Fruit fly (Drosophila melanogaster) whole organism, embryonic: ENCODE measurements around the gene dlg1.
A peak's percentile ranks its signal among the peaks of the same experiment; 100 is the strongest.

Experiments
- CG10267 ChIP-seq: fragments of 200-800 bp; sonication (Bioruptor generic); optimal IDR thresholded peaks from 2 replicates; lab custom pipeline; 2018; ENCODE audit warnings: missing biosample characterization, mild to moderate bottlenecking, missing genetic modification characterization, moderate library complexity
- CG10543 ChIP-seq: fragments of 200-800 bp; sonication (Bioruptor generic); optimal IDR thresholded peaks from 3 replicates; lab custom pipeline; 2017; ENCODE audit warnings: missing biosample characterization, mild to moderate bottlenecking, missing genetic modification characterization, moderate library complexity
- CG12219 ChIP-seq: fragments of 200-800 bp; sonication (Bioruptor generic); optimal IDR thresholded peaks from 3 replicates; lab custom pipeline; 2018; ENCODE audit warnings: missing biosample characterization, mild to moderate bottlenecking, missing genetic modification characterization
- CG12769 ChIP-seq: fragments of 200-800 bp; sonication (Bioruptor generic); optimal IDR thresholded peaks from 2 replicates; lab custom pipeline; 2019; ENCODE audit warnings: missing biosample characterization, mild to moderate bottlenecking, missing genetic modification characterization, moderate library complexity
- CG13287 ChIP-seq: fragments of 200-800 bp; sonication (Bioruptor generic); IDR thresholded peaks from 2 replicates; pipeline ENCODE4 v1.3.6; 2022; ENCODE audit warnings: missing biosample characterization, missing genetic modification characterization; ENCODE audit not compliant: partially characterized antibody
- CG13894 ChIP-seq: fragments of 200-800 bp; sonication (Bioruptor generic); optimal IDR thresholded peaks from 3 replicates; lab custom pipeline; 2018; ENCODE audit warnings: missing biosample characterization, mild to moderate bottlenecking, missing genetic modification characterization, moderate library complexity
- CG16815 ChIP-seq: fragments of 200-800 bp; sonication (Bioruptor generic); optimal IDR thresholded peaks from 3 replicates; lab custom pipeline; 2017; ENCODE audit warnings: missing biosample characterization, mild to moderate bottlenecking, missing genetic modification characterization
- CG6175 ChIP-seq: fragments of 200-800 bp; sonication (Bioruptor generic); IDR thresholded peaks from 3 replicates; pipeline ENCODE4 v1.3.6; 2022; ENCODE audit warnings: missing biosample characterization, missing genetic modification characterization
- CG7357 ChIP-seq: fragments of 200-800 bp; sonication (Bioruptor generic); IDR thresholded peaks from 3 replicates; pipeline ENCODE4 v1.3.6; 2022; ENCODE audit warnings: missing biosample characterization, missing genetic modification characterization
- CG8924 ChIP-seq: fragments of 200-800 bp; optimal IDR thresholded peaks from 3 replicates; lab custom pipeline; 2019; ENCODE audit warnings: missing biosample characterization, mild to moderate bottlenecking, missing genetic modification characterization, moderate library complexity
- CG8944 ChIP-seq: fragments of 200-800 bp; sonication (Bioruptor generic); optimal IDR thresholded peaks from 3 replicates; lab custom pipeline; 2016; ENCODE audit warnings: missing biosample characterization, missing genetic modification characterization
- CG9817 ChIP-seq: fragments of 200-800 bp; sonication (Bioruptor generic); optimal IDR thresholded peaks from 2 replicates; lab custom pipeline; 2018; ENCODE audit warnings: missing biosample characterization, mild to moderate bottlenecking, missing genetic modification characterization, moderate library complexity
- Dbx ChIP-seq: fragments of 200-800 bp; sonication (Bioruptor generic); IDR thresholded peaks from 3 replicates; pipeline ENCODE4 v1.3.6; 2022; ENCODE audit warnings: missing biosample characterization, missing genetic modification characterization
- H15 ChIP-seq: fragments of 200-800 bp; sonication (Bioruptor generic); IDR thresholded peaks from 3 replicates; pipeline ENCODE4 v1.3.6; 2022; ENCODE audit warnings: missing biosample characterization, missing genetic modification characterization
- Hmr ChIP-seq: fragments of 200-800 bp; sonication (Bioruptor generic); optimal IDR thresholded peaks from 3 replicates; lab custom pipeline; 2017; ENCODE audit warnings: mild to moderate bottlenecking, missing biosample characterization, missing genetic modification reagents, missing genetic modification characterization
- Med ChIP-seq: fragments of 200-800 bp; sonication (Bioruptor generic); peaks from one replicate; lab custom pipeline; 2016; ENCODE audit warnings: missing biosample characterization, missing genetic modification characterization, mild to moderate bottlenecking, inconsistent platforms, moderate library complexity
- Myb ChIP-seq: fragments of 200-800 bp; sonication (Bioruptor generic); optimal IDR thresholded peaks from 2 replicates; lab custom pipeline; 2016; ENCODE audit warnings: missing biosample characterization, missing genetic modification characterization
- Oli ChIP-seq: fragments of 200-800 bp; sonication (Bioruptor generic); optimal IDR thresholded peaks from 2 replicates; lab custom pipeline; 2018; ENCODE audit warnings: missing biosample characterization, mild to moderate bottlenecking, missing genetic modification characterization, moderate library complexity
- Pdp1 ChIP-seq, 2 experiments: fragments of 200-800 bp; sonication (Bioruptor generic); optimal IDR thresholded peaks; 3 replicates each; lab custom pipeline; 2016; ENCODE audit warnings: missing biosample characterization in 2 of 2, missing genetic modification characterization in 2 of 2, mild to moderate bottlenecking in 1 of 2, moderate library complexity in 1 of 2
- Sox100B ChIP-seq: fragments of 200-800 bp; sonication (Bioruptor generic); optimal IDR thresholded peaks from 3 replicates; lab custom pipeline; 2018; ENCODE audit warnings: missing biosample characterization, mild to moderate bottlenecking, missing genetic modification characterization
- Xrp1 ChIP-seq: fragments of 200-800 bp; sonication (Bioruptor generic); IDR thresholded peaks from 2 replicates; pipeline ENCODE4 v1.3.6; 2022; ENCODE audit warnings: missing biosample characterization, missing genetic modification characterization
- bigmax ChIP-seq: fragments of 200-800 bp; sonication (Bioruptor generic); optimal IDR thresholded peaks from 2 replicates; lab custom pipeline; 2018; ENCODE audit warnings: missing biosample characterization, mild to moderate bottlenecking, missing genetic modification characterization
- bowl ChIP-seq: fragments of 200-800 bp; sonication (Bioruptor generic); IDR thresholded peaks from 2 replicates; pipeline ENCODE4 v1.3.6; 2022; ENCODE audit warnings: missing biosample characterization, missing genetic modification characterization
- chinmo ChIP-seq: fragments of 200-800 bp; sonication (Bioruptor generic); IDR thresholded peaks from 4 replicates; pipeline ENCODE4 v1.3.6; 2022; ENCODE audit warnings: missing biosample characterization, missing genetic modification characterization; ENCODE audit not compliant: partially characterized antibody
- crol ChIP-seq: fragments of 200-800 bp; sonication (Bioruptor generic); IDR thresholded peaks from 2 replicates; pipeline ENCODE4 v1.3.6; 2022; ENCODE audit warnings: missing biosample characterization, missing genetic modification characterization
- crp ChIP-seq, 2 experiments: fragments of 200-800 bp; sonication (Bioruptor generic); optimal IDR thresholded peaks; 2 replicates in 1 of 2; 3 replicates in 1 of 2; lab custom pipeline; 2017; ENCODE audit warnings: missing biosample characterization in 2 of 2, missing genetic modification characterization in 2 of 2, mild to moderate bottlenecking in 1 of 2, moderate library complexity in 1 of 2
- en ChIP-seq: fragments of 200-800 bp; sonication (Bioruptor generic); optimal IDR thresholded peaks from 2 replicates; lab custom pipeline; 2016; ENCODE audit warnings: missing biosample characterization, missing genetic modification characterization
- ewg ChIP-seq: fragments of 200-800 bp; sonication (Bioruptor generic); optimal IDR thresholded peaks from 3 replicates; lab custom pipeline; 2017; ENCODE audit warnings: mild to moderate bottlenecking, missing biosample characterization, missing genetic modification reagents, missing genetic modification characterization
- gcm ChIP-seq: fragments of 200-800 bp; sonication (Bioruptor generic); optimal IDR thresholded peaks from 2 replicates; lab custom pipeline; 2019; ENCODE audit warnings: missing biosample characterization, mild to moderate bottlenecking, missing genetic modification characterization, moderate library complexity
- gcm2 ChIP-seq: fragments of 200-800 bp; sonication (Bioruptor generic); optimal IDR thresholded peaks from 2 replicates; lab custom pipeline; 2016; ENCODE audit warnings: missing biosample characterization, missing genetic modification characterization
- kay ChIP-seq: fragments of 200-800 bp; sonication (Bioruptor generic); optimal IDR thresholded peaks from 2 replicates; lab custom pipeline; 2016; ENCODE audit warnings: missing biosample characterization, missing genetic modification characterization
- pho ChIP-seq: fragments of 200-800 bp; sonication (Bioruptor generic); optimal IDR thresholded peaks from 2 replicates; lab custom pipeline; 2016; ENCODE audit warnings: missing biosample characterization, missing genetic modification characterization
- pros ChIP-seq: fragments of 200-800 bp; sonication (Bioruptor generic); optimal IDR thresholded peaks from 3 replicates; lab custom pipeline; 2019; ENCODE audit warnings: missing biosample characterization, mild to moderate bottlenecking, missing genetic modification characterization, moderate library complexity
- psq ChIP-seq: fragments of 200-800 bp; sonication (Bioruptor generic); optimal IDR thresholded peaks from 2 replicates; lab custom pipeline; 2017; ENCODE audit warnings: missing biosample characterization, missing genetic modification characterization
- scrt ChIP-seq: fragments of 200-800 bp; sonication (Bioruptor generic); optimal IDR thresholded peaks from 2 replicates; lab custom pipeline; 2018; ENCODE audit warnings: missing biosample characterization, mild to moderate bottlenecking, missing genetic modification characterization, moderate library complexity
- sens ChIP-seq: fragments of 200-800 bp; sonication (Bioruptor generic); peaks from one replicate; lab custom pipeline; 2016; ENCODE audit warnings: missing biosample characterization, missing genetic modification characterization
- slou ChIP-seq: fragments of 200-800 bp; sonication (Bioruptor generic); optimal IDR thresholded peaks from 3 replicates; lab custom pipeline; 2016; ENCODE audit warnings: missing biosample characterization, missing genetic modification characterization
- sqz ChIP-seq: fragments of 200-800 bp; sonication (Bioruptor generic); optimal IDR thresholded peaks from 3 replicates; lab custom pipeline; 2018; ENCODE audit warnings: missing biosample characterization, mild to moderate bottlenecking, missing genetic modification characterization
- sug ChIP-seq: fragments of 200-800 bp; optimal IDR thresholded peaks from 2 replicates; lab custom pipeline; 2019; ENCODE audit warnings: missing biosample characterization, mild to moderate bottlenecking, missing genetic modification characterization, moderate library complexity
- tgo ChIP-seq: fragments of 200-800 bp; sonication (Bioruptor generic); IDR thresholded peaks from 3 replicates; pipeline ENCODE4 v1.3.6; 2022; ENCODE audit warnings: missing biosample characterization, missing genetic modification characterization
- ttk ChIP-seq: fragments of 200-800 bp; sonication (Bioruptor generic); IDR thresholded peaks from 2 replicates; pipeline ENCODE4 v2.1.2; 2022; ENCODE audit warnings: missing biosample characterization, missing genetic modification characterization
- tup ChIP-seq: fragments of 200-800 bp; sonication (Bioruptor generic); optimal IDR thresholded peaks from 2 replicates; lab custom pipeline; 2016; ENCODE audit warnings: missing biosample characterization, mild to moderate bottlenecking, missing genetic modification characterization, moderate library complexity
- zf30C ChIP-seq: fragments of 200-800 bp; sonication (Bioruptor generic); optimal IDR thresholded peaks from 3 replicates; lab custom pipeline; 2018; ENCODE audit warnings: missing biosample characterization, mild to moderate bottlenecking, missing genetic modification characterization

Gene dlg1

DNA sequence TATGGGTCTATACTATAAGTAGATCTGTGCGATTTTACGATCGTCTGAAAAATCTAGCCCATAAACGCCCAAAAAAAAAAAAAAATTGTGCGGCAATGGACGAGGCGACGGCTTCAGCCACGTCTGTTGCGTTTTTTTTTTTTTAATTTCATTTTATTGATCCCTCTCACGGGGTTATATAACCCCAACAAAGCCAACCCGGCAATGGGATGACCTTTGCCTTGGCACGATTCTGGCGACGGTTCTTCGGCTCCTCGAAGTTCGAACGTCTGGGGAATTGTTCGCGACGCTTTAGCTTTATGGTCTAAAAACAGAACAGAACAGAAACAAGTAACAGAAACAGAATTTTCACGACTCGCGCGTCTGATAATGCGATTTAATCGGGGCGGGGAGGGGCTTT, 55.9 kb downstream of the dlg1 start:
- TF ChIP-seq Sox100B = no peak
- TF ChIP-seq tgo (GFP tag; lab: Robert Waterston, UW) = no peak
- TF ChIP-seq crp (GFP tag; optimal IDR thresholded peaks at IDR 0.05; lab: Kevin White, UChicago) = no peak
- no peak for TF ChIP-seq CG13894 (tag; lab: Kevin White, UChicago)
- TF ChIP-seq CG8924 (tag; lab: Kevin White, UChicago) = no peak
- TF ChIP-seq pho (GFP tag; lab: Kevin White, UChicago) = no peak
- TF ChIP-seq sug (tag; lab: Kevin White, UChicago) = peak; percentile 13
- no peak for TF ChIP-seq en
- no peak for TF ChIP-seq CG6175
- peak in 1 of 2 experiments; percentile 83 for TF ChIP-seq Pdp1 (GFP tag; optimal IDR thresholded peaks at IDR 0.05; lab: Kevin White, UChicago)
- no peak for TF ChIP-seq scrt
- TF ChIP-seq ewg (GFP tag; lab: Kevin White, UChicago) = no peak
- TF ChIP-seq tup = no peak
- TF ChIP-seq Dbx (GFP tag; lab: Robert Waterston, UW) = 0 out of 3 replicates have a peak, but pooled peaks have one; percentile 12
- TF ChIP-seq sens = no peak
- no peak for TF ChIP-seq CG16815 (GFP tag; lab: Kevin White, UChicago)
- TF ChIP-seq CG12769 (tag; lab: Kevin White, UChicago) = peak; percentile 14
- no peak for TF ChIP-seq CG10267 (tag; lab: Kevin White, UChicago)
- no peak for TF ChIP-seq gcm
- no peak for TF ChIP-seq kay (GFP tag; lab: Kevin White, UChicago)
- TF ChIP-seq CG13287 = no peak
- TF ChIP-seq gcm2 (GFP tag; lab: Kevin White, UChicago) = no peak
- TF ChIP-seq CG10543 (GFP tag; lab: Kevin White, UChicago) = no peak
- TF ChIP-seq sqz (GFP tag; lab: Kevin White, UChicago) = no peak
- no peak for TF ChIP-seq CG12219
- no peak for TF ChIP-seq ttk
- no peak for TF ChIP-seq Myb (GFP tag; lab: Kevin White, UChicago)
- 0 out of 2 replicates have a peak, but pooled peaks have one; percentile 34 for TF ChIP-seq crol (GFP tag; lab: Robert Waterston, UW)
- no peak for TF ChIP-seq pros
- no peak for TF ChIP-seq psq
- TF ChIP-seq chinmo = 0 out of 4 replicates have a peak, but pooled peaks have one; percentile 43
- no peak for TF ChIP-seq Oli (tag; lab: Kevin White, UChicago)
- peak; percentile 54 for TF ChIP-seq Med (GFP tag; lab: Kevin White, UChicago)
- no peak for TF ChIP-seq bigmax (GFP tag; lab: Kevin White, UChicago)
- no peak for TF ChIP-seq zf30C (GFP tag; lab: Kevin White, UChicago)
- no peak for TF ChIP-seq Hmr (GFP tag; lab: Kevin White, UChicago)

DNA sequence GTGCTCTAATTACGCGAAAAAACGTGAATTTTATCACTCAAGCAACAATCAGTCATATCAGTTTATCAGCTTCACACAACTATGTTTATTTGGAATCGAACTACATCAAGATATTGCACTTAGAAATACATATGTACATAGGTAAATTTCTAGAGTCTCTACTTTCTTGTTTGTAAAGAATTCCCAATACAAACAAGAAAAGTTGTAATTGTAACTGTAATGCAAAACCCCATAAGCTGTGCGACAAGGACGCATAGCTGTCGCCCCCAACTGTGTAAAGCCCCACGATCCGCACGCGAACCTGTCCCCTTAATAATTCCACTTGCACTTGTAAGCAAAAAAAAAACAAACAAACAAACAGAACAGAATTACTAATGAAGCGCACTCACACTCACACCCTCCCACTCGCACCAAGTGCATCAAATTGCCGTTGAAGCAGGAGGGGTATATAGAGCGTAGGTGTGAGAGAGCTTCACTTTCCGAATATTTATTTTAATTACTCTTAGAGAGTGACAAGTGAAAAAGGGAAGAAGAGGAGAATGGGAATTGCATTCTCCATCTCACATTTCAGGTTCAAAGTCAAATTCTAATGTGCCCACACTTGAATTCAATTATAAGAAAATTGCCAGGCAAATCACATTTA, 56.6 kb downstream of the dlg1 start:
- TF ChIP-seq CG7357 (no peak), CG8944 (GFP tag; lab: Kevin White, UChicago) (no peak), H15 (GFP tag; lab: Robert Waterston, UW) (no peak), Xrp1 (GFP tag; lab: Robert Waterston, UW) (no peak), CG9817 (tag; lab: Kevin White, UChicago) (no peak), slou (GFP tag; lab: Kevin White, UChicago) (no peak), bowl (no peak)
